ENCODE assay signal across 2 worm cellular contexts in the genomic region with DNA sequence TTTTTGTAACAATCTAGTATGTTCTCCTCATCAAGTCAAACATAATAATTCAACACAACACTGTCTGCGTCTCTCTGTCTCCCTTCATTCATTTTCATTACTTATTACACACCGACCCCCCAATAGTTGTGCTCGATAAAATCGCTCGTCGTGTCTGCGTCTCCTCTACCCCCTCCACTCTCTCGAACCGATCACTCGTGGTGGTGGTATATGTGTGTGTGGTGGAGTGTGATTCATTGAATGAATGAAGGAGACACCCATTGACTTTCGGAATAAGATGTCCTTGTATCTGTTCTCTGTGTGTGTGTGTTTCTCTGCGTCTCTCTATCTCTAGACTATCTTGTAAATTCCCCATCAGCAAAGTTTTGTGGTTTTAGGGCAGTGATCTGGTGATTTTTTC.
TF ChIP-seq lines count a peak whose summit lies in the region.

No protein-coding gene starts in this region.

TF ChIP-seq in whole organism, L1 larva, 84 proteins besides CTCF, POLR2A, EP300 and RAD21 (continued from another document and continues in another):
- peak; percentile 41 to 59 (median 55) for TF ChIP-seq dpl-1 (GFP tag; optimal IDR thresholded peaks at IDR 0.05; lab: Kevin White, UChicago)
- TF ChIP-seq vab-15 (tag; optimal IDR thresholded peaks at IDR 0.05; lab: Kevin White, UChicago): peak; percentile 8
- TF ChIP-seq lin-14 (GFP tag; optimal IDR thresholded peaks at IDR 0.05; lab: Kevin White, UChicago): peak; percentile 94
- peak in 1 of 2 experiments; percentile 23 for TF ChIP-seq ztf-11 (tag; optimal IDR thresholded peaks at IDR 0.05; lab: Kevin White, UChicago)
- peak; percentile 68 for TF ChIP-seq jun-1 (tag; optimal IDR thresholded peaks at IDR 0.05; lab: Kevin White, UChicago)
- TF ChIP-seq pqm-1 (tag; optimal IDR thresholded peaks at IDR 0.05; lab: Kevin White, UChicago): no peak
- no peak for TF ChIP-seq hlh-4 (tag; optimal IDR thresholded peaks at IDR 0.05; lab: Kevin White, UChicago)
- TF ChIP-seq hpl-2 (GFP tag; optimal IDR thresholded peaks at IDR 0.05; lab: Kevin White, UChicago): peak; percentile 7
- TF ChIP-seq nhr-85 (tag; lab: Kevin White, UChicago): peak; percentile 96
- peak; percentile 67 for TF ChIP-seq swsn-7 (tag; optimal IDR thresholded peaks at IDR 0.05; lab: Kevin White, UChicago)
- TF ChIP-seq hlh-17 (GFP tag; optimal IDR thresholded peaks at IDR 0.05; lab: Kevin White, UChicago; ENCODE audit: borderline replicate concordance): no peak
- TF ChIP-seq ceh-88 (GFP tag; IDR thresholded peaks at IDR 0.05; lab: Robert Waterston, UW): no peak
- TF ChIP-seq blmp-1 (tag; optimal IDR thresholded peaks at IDR 0.05; lab: Kevin White, UChicago): peak; percentile 73
- peak; percentile 27 for TF ChIP-seq snpc-4 (tag; optimal IDR thresholded peaks at IDR 0.05; lab: Kevin White, UChicago)
- TF ChIP-seq ceh-8 (GFP tag; optimal IDR thresholded peaks at IDR 0.05; lab: Kevin White, UChicago): no peak
- TF ChIP-seq C34B4.2 (tag; optimal IDR thresholded peaks at IDR 0.05; lab: Kevin White, UChicago): no peak
- peak; percentile 64 to 65 for TF ChIP-seq efl-1 (optimal IDR thresholded peaks at IDR 0.05; lab: Kevin White, UChicago)
- peak; percentile 46 to 96 for TF ChIP-seq efl-1 (GFP tag; optimal IDR thresholded peaks at IDR 0.05 in 1 of 2; lab: Kevin White, UChicago)
- TF ChIP-seq dsc-1 (tag; optimal IDR thresholded peaks at IDR 0.05; lab: Kevin White, UChicago): peak; percentile 85
- TF ChIP-seq F16B12.6 (tag; optimal IDR thresholded peaks at IDR 0.05; lab: Kevin White, UChicago): no peak
- TF ChIP-seq nhr-71 (tag; optimal IDR thresholded peaks at IDR 0.05; lab: Kevin White, UChicago): peak; percentile 92
- peak; percentile 26 for TF ChIP-seq nhr-77 (tag; optimal IDR thresholded peaks at IDR 0.05; lab: Kevin White, UChicago)
- no peak for TF ChIP-seq ets-5 (GFP tag; IDR thresholded peaks at IDR 0.05; lab: Robert Waterston, UW)
- TF ChIP-seq aly-2 (tag; optimal IDR thresholded peaks at IDR 0.05; lab: Kevin White, UChicago): no peak
- peak; percentile 6 for TF ChIP-seq zip-4 (GFP tag; optimal IDR thresholded peaks at IDR 0.05; lab: Kevin White, UChicago)
- no peak for TF ChIP-seq zag-1 (tag; optimal IDR thresholded peaks at IDR 0.05; lab: Kevin White, UChicago)
- no peak for TF ChIP-seq ces-1 (GFP tag; optimal IDR thresholded peaks at IDR 0.05; lab: Kevin White, UChicago)
- TF ChIP-seq mef-2 (tag; optimal IDR thresholded peaks at IDR 0.05; lab: Kevin White, UChicago): no peak
- peak; percentile 64 to 75 for TF ChIP-seq lin-35 (GFP tag; optimal IDR thresholded peaks at IDR 0.05; lab: Kevin White, UChicago)
- no peak for TF ChIP-seq nhr-237 (tag; optimal IDR thresholded peaks at IDR 0.05; lab: Kevin White, UChicago)
- no peak for TF ChIP-seq aha-1 (tag; optimal IDR thresholded peaks at IDR 0.05; lab: Kevin White, UChicago)
- no peak for TF ChIP-seq sptf-1 (tag; optimal IDR thresholded peaks at IDR 0.05; lab: Kevin White, UChicago)
- TF ChIP-seq fos-1 (tag; optimal IDR thresholded peaks at IDR 0.05; lab: Kevin White, UChicago): no peak
- TF ChIP-seq elt-3 (tag; optimal IDR thresholded peaks at IDR 0.05; lab: Kevin White, UChicago): peak in 4 of 6 experiments; percentile 10 to 72 (median 38)
- TF ChIP-seq C04F5.9 (tag; optimal IDR thresholded peaks at IDR 0.05; lab: Kevin White, UChicago): peak; percentile 20
- peak; percentile 79 for TF ChIP-seq nhr-90 (tag; optimal IDR thresholded peaks at IDR 0.05; lab: Kevin White, UChicago; ENCODE audit: poor library complexity)
- no peak for TF ChIP-seq nhr-84 (tag; optimal IDR thresholded peaks at IDR 0.05; lab: Kevin White, UChicago)
- TF ChIP-seq nhr-20 (tag; optimal IDR thresholded peaks at IDR 0.05; lab: Kevin White, UChicago): peak; percentile 86
- no peak for TF ChIP-seq isw-1 (GFP tag; IDR thresholded peaks at IDR 0.05; lab: Robert Waterston, UW)
- peak; percentile 27 for TF ChIP-seq efl-3 (GFP tag; optimal IDR thresholded peaks at IDR 0.05; lab: Kevin White, UChicago)
- no peak for TF ChIP-seq lir-3 (tag; optimal IDR thresholded peaks at IDR 0.05; lab: Kevin White, UChicago; ENCODE audit: poor library complexity)
- no peak for TF ChIP-seq fkh-10 (GFP tag; optimal IDR thresholded peaks at IDR 0.05; lab: Kevin White, UChicago)
- peak; percentile 42 for TF ChIP-seq xbp-1 (tag; optimal IDR thresholded peaks at IDR 0.05; lab: Kevin White, UChicago)
- TF ChIP-seq ama-1 (optimal IDR thresholded peaks at IDR 0.05; lab: Kevin White, UChicago): no peak
- no peak for TF ChIP-seq ceh-63 (GFP tag; optimal IDR thresholded peaks at IDR 0.05; lab: Kevin White, UChicago)
- peak; percentile 36 for TF ChIP-seq nhr-11 (tag; optimal IDR thresholded peaks at IDR 0.05; lab: Kevin White, UChicago)
- TF ChIP-seq lin-15B (tag; optimal IDR thresholded peaks at IDR 0.05; lab: Kevin White, UChicago): no peak
- TF ChIP-seq unc-130 (tag; optimal IDR thresholded peaks at IDR 0.05; lab: Kevin White, UChicago): peak; percentile 69
- peak; percentile 89 for TF ChIP-seq snu-23 (GFP tag; optimal IDR thresholded peaks at IDR 0.05; lab: Kevin White, UChicago)
- TF ChIP-seq fkh-8 (tag; optimal IDR thresholded peaks at IDR 0.05; lab: Kevin White, UChicago): no peak
- peak in 2 of 3 experiments; percentile 3 to 22 for TF ChIP-seq ceh-82 (tag; optimal IDR thresholded peaks at IDR 0.05; lab: Kevin White, UChicago)
- TF ChIP-seq C16A3.4 (tag; optimal IDR thresholded peaks at IDR 0.05; lab: Kevin White, UChicago): peak; percentile 39
- TF ChIP-seq mep-1 (tag; optimal IDR thresholded peaks at IDR 0.05; lab: Kevin White, UChicago): peak; percentile 84
- peak; percentile 80 for TF ChIP-seq rnt-1 (tag; optimal IDR thresholded peaks at IDR 0.05; lab: Kevin White, UChicago)
- no peak for TF ChIP-seq pag-3 (tag; optimal IDR thresholded peaks at IDR 0.05; lab: Kevin White, UChicago; ENCODE audit: borderline replicate concordance, insufficient read depth)
- peak; percentile 57 for TF ChIP-seq grh-1 (GFP tag; IDR thresholded peaks at IDR 0.05; lab: Robert Waterston, UW)
- TF ChIP-seq lsy-2 (tag; optimal IDR thresholded peaks at IDR 0.05; lab: Kevin White, UChicago): peak; percentile 69 to 71
- TF ChIP-seq nhr-12 (tag; optimal IDR thresholded peaks at IDR 0.05; lab: Kevin White, UChicago): no peak
- TF ChIP-seq tbx-2 (tag; optimal IDR thresholded peaks at IDR 0.05; lab: Kevin White, UChicago): peak; percentile 61
- no peak for TF ChIP-seq unc-30 (tag; optimal IDR thresholded peaks at IDR 0.05; lab: Kevin White, UChicago)
- no peak for TF ChIP-seq sox-4 (tag; optimal IDR thresholded peaks at IDR 0.05; lab: Kevin White, UChicago)
- TF ChIP-seq nhr-19 (GFP tag; conservative IDR thresholded peaks at IDR 0.05; lab: Robert Waterston, UW): peak; percentile 79
- TF ChIP-seq pax-3 (tag; optimal IDR thresholded peaks at IDR 0.05; lab: Kevin White, UChicago): no peak
- TF ChIP-seq ztf-4 (tag; optimal IDR thresholded peaks at IDR 0.05; lab: Kevin White, UChicago): peak; percentile 70

TF ChIP-seq in whole organism, L3 larva, 47 proteins besides CTCF, POLR2A, EP300 and RAD21 (continued from another document):
- TF ChIP-seq nhr-25 (tag; optimal IDR thresholded peaks at IDR 0.05; lab: Kevin White, UChicago): peak; percentile 95
- TF ChIP-seq fos-1 (tag; optimal IDR thresholded peaks at IDR 0.05; lab: Kevin White, UChicago): no peak
- no peak for TF ChIP-seq nhr-77 (tag; optimal IDR thresholded peaks at IDR 0.05; lab: Kevin White, UChicago)
- TF ChIP-seq unc-62 (GFP tag; optimal IDR thresholded peaks at IDR 0.05; lab: Kevin White, UChicago): no peak
- TF ChIP-seq nhr-23 (tag; optimal IDR thresholded peaks at IDR 0.05; lab: Kevin White, UChicago): peak; percentile 68
- TF ChIP-seq jun-1 (tag; optimal IDR thresholded peaks at IDR 0.05; lab: Kevin White, UChicago): peak; percentile 59
- no peak for TF ChIP-seq nhr-12 (tag; optimal IDR thresholded peaks at IDR 0.05; lab: Kevin White, UChicago)
- TF ChIP-seq elt-1 (tag; optimal IDR thresholded peaks at IDR 0.05; lab: Kevin White, UChicago): no peak
- no peak for TF ChIP-seq nhr-28 (tag; optimal IDR thresholded peaks at IDR 0.05; lab: Kevin White, UChicago)
- peak; percentile 63 for TF ChIP-seq elt-2 (tag; optimal IDR thresholded peaks at IDR 0.05; lab: Kevin White, UChicago)
- peak; percentile 29 for TF ChIP-seq R02D3.7 (tag; optimal IDR thresholded peaks at IDR 0.05; lab: Kevin White, UChicago)
- no peak for TF ChIP-seq ceh-9 (tag; optimal IDR thresholded peaks at IDR 0.05; lab: Kevin White, UChicago)
- TF ChIP-seq nhr-67 (tag; optimal IDR thresholded peaks at IDR 0.05; lab: Kevin White, UChicago): no peak
- TF ChIP-seq pqm-1 (tag; optimal IDR thresholded peaks at IDR 0.05; lab: Kevin White, UChicago): peak; percentile 60
- peak; percentile 58 for TF ChIP-seq ceh-28 (tag; optimal IDR thresholded peaks at IDR 0.05; lab: Kevin White, UChicago)
- TF ChIP-seq snpc-4 (tag; optimal IDR thresholded peaks at IDR 0.05; lab: Kevin White, UChicago): peak; percentile 7
- TF ChIP-seq ceh-16 (tag; optimal IDR thresholded peaks at IDR 0.05; lab: Kevin White, UChicago): no peak
- TF ChIP-seq sea-2 (GFP tag; optimal IDR thresholded peaks at IDR 0.05; lab: Kevin White, UChicago): no peak
- TF ChIP-seq ztf-4 (tag; optimal IDR thresholded peaks at IDR 0.05; lab: Kevin White, UChicago): no peak
- TF ChIP-seq eor-1 (tag; optimal IDR thresholded peaks at IDR 0.05; lab: Kevin White, UChicago): no peak
- peak; percentile 83 for TF ChIP-seq nfya-1 (tag; optimal IDR thresholded peaks at IDR 0.05; lab: Kevin White, UChicago; ENCODE audit: insufficient read depth)
- no peak for TF ChIP-seq lin-39 (tag; optimal IDR thresholded peaks at IDR 0.05; lab: Kevin White, UChicago)
- TF ChIP-seq tbx-2 (tag; optimal IDR thresholded peaks at IDR 0.05; lab: Kevin White, UChicago): no peak
- no peak for TF ChIP-seq nhr-11 (tag; optimal IDR thresholded peaks at IDR 0.05; lab: Kevin White, UChicago)
